Fruit fly (Drosophila melanogaster): ENCODE data around the gene CG34177.

CG34177 gene

dm6 chr2L:4433608-4434007 is at the start of gene CG34177, which contains the start of gene CG34178:
Gene CG34177 (plus strand): TSS chr2L:4433908.
Gene CG34178 (plus strand): TSS chr2L:4433908.
- no peak for TF ChIP-seq noc (tag; optimal IDR thresholded peaks at IDR 0.05)

DNA sequence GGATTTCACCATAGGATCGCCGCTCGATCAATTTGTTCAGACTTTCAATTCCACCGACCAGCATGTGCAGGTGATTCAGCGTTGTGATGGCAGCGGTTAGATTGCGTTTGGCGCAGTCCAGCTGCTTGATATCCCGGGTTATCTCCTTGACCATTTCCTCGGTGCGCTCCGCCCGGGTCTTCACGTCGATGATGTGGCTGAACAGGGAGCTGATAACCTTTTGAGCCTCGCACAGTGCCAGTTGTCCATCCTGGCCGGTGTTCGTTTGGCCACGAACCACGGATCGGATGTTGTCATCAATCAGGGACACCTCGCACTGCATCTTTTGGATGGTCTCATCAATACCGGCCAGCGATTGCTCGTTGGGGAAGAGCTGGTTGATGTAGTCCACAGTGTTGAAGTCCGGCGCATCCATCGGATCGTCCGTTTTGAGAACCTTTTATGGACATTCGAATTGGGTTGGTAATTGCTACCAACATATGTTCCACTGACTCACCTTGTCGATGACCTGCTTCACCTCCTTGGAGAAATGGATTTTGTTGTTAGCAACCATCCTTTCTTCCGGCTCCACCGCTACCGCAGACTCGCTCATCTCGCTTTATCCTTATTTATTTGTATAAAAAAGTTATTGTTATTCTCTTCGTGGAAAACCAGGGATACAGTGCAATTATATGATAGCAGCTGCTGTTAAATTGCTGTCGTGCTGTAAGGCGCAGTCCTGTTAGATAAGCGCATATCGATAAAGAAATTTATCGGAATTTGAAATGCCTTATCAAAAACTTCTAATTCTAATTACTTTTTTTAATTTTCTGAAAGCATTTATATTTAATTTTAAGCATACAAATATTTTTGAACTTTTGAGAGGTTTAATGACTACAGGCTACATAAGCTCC is 48.1 kb upstream of the CG34177 start, which contains the start of gene Vps53:
Gene Vps53 (minus strand): TSS at position 676 of the 893 bp plus-strand sequence.
- no peak for TF ChIP-seq noc (tag; optimal IDR thresholded peaks at IDR 0.05)

- no peak for TF ChIP-seq noc (tag; optimal IDR thresholded peaks at IDR 0.05)
Measured at dm6 chr2L:4386926-4387550, 46.7 kb upstream of the CG34177 start, which contains the start of gene Psf2. Gene Psf2 (minus strand): TSS chr2L:4387356.

DNA sequence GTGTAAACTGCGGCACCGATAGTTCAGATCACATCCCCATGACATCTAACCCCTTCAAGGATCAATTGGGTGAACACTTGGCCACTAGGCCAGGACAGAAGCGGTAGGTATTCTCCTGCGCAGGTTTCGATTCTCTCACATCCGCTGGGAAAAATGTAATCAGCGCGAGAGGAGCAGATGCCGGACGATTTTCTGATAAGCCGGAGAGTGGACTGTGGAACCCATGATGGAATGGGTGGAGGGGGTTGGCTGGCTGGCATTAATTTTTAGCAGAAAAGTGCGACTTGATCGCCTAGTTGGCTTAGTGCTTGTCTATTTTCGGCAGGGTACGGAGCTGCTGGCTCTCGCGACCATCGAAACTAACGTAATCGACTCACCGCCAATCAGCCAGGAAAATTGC is 45.7 kb upstream of the CG34177 start, which contains the start of gene Tps1:
Gene Tps1 (plus strand): TSS at position 301 of the 400 bp plus-strand sequence.
- peak; percentile 12 for TF ChIP-seq noc (tag; optimal IDR thresholded peaks at IDR 0.05)

dm6 chr2L:4389405-4390115 is 44.1 kb upstream of the CG34177 start:
- no peak for TF ChIP-seq noc (tag; optimal IDR thresholded peaks at IDR 0.05)

dm6 chr2L:4393842-4394421 is 39.8 kb upstream of the CG34177 start, which contains the start of gene CG3652:
Gene CG3652 (minus strand): TSS chr2L:4393876.
- no peak for TF ChIP-seq noc (tag; optimal IDR thresholded peaks at IDR 0.05)

dm6 chr2L:4400653-4401052 is 33.1 kb upstream of the CG34177 start, which contains the start of gene CG33003:
Gene CG33003 (plus strand): TSS chr2L:4400953.
- no peak for TF ChIP-seq noc (tag; optimal IDR thresholded peaks at IDR 0.05)

DNA sequence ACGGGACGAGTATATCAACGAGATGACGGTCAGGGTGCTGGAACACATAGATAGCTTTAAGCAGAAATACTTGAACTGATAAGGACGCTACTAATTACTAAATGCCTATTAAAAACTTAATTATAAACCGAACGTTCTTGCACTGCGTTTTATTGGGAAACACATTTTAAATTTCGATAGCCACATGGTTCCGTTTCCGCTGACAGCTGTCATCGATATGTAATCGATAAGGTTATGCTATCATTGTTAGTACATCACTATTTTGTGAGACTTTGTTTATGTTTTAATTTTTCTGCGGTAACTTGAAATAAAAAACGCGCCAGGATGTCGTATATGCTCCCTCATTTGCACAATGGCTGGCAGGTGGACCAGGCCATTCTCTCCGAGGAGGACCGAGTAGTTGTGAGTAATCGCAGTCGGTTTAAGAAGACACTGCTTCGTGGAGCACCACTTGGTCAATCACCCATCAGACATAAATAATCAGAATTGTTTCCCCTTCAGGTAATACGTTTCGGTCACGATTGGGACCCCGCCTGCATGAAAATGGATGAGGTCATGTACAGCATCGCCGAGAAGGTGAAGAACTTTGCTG is 30.6 kb upstream of the CG34177 start, which contains the start of gene Dim1:
Gene Dim1 (plus strand): TSS at position 239 of the 592 bp plus-strand sequence.
- no peak for TF ChIP-seq noc (tag; optimal IDR thresholded peaks at IDR 0.05)

- no peak for TF ChIP-seq noc (tag; optimal IDR thresholded peaks at IDR 0.05)
Measured at dm6 chr2L:4410855-4411254, 22.9 kb upstream of the CG34177 start, which contains the start of gene CG43055. Gene CG43055 (plus strand): TSS chr2L:4411155.

DNA sequence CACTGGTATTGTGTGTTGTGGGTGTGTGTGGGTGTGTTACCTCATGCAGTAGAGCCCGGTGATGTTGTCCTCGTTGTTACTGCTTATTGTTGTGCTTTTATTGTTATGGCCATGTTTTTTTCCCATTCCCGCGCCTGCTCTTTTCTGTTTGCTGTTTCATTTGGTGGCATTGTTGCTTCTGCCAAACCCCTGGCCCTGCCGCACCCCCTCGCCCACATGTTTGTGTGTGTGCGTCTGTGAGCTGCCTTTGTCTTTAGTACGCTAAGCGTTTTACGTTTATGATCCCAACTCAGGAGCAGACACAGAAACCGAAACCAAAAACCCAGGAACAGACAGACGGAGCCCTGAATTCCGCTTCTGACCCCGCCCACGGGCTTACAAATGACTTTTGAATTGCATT is 19.6 kb upstream of the CG34177 start:
- TF ChIP-seq noc (tag; optimal IDR thresholded peaks at IDR 0.05) = no peak

dm6 chr2L:4416089-4416488 is 17.6 kb upstream of the CG34177 start:
- no peak for TF ChIP-seq noc (tag; optimal IDR thresholded peaks at IDR 0.05)

- no peak for TF ChIP-seq noc (tag; optimal IDR thresholded peaks at IDR 0.05)
Measured at dm6 chr2L:4416903-4417302, 16.8 kb upstream of the CG34177 start.

DNA sequence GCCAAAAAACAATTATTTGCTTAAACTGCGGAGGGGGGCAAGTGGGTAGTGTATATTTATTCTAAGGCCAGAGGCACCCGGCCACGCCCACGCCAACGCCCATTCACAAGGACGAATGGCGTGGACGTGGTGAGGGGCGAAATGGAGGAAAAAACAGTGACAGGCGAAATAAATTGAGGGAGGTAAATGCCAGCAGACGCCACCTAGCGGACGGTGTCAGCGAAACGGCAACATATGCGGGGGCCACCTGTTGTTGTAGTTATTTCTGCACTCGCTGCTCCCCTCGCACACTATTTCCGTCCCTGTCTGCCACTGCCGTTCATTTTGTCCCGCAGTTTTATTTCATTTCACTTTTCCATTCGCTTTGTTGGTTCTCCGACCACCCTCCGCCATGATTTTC is 15.7 kb upstream of the CG34177 start:
- TF ChIP-seq noc (tag; optimal IDR thresholded peaks at IDR 0.05) = no peak

- TF ChIP-seq noc (tag; optimal IDR thresholded peaks at IDR 0.05) = no peak
Measured at dm6 chr2L:4418819-4419218, 14.9 kb upstream of the CG34177 start.

- no peak for TF ChIP-seq noc (tag; optimal IDR thresholded peaks at IDR 0.05)
Measured at dm6 chr2L:4422154-4422553, 11.6 kb upstream of the CG34177 start.
